Fruit fly (Drosophila melanogaster) whole organism, embryonic: ENCODE results near the gene CG3184.
A peak's percentile ranks its signal among the peaks of the same experiment; 100 is the strongest.

Experiments
- B-H2 ChIP-seq: fragments of 200-800 bp; sonication (Bioruptor generic); optimal IDR thresholded peaks from 2 replicates; lab custom pipeline; 2018; ENCODE audit warnings: missing biosample characterization, mild to moderate bottlenecking, missing genetic modification characterization
- Bteb2 ChIP-seq: fragments of 200-800 bp; sonication (Bioruptor generic); optimal IDR thresholded peaks from 2 replicates; lab custom pipeline; 2016; ENCODE audit warnings: missing biosample characterization, missing genetic modification characterization
- CG10209 ChIP-seq: fragments of 200-800 bp; sonication (Bioruptor generic); optimal IDR thresholded peaks from 3 replicates; lab custom pipeline; 2017; ENCODE audit warnings: missing biosample characterization, mild to moderate bottlenecking, missing genetic modification characterization, missing genetic modification reagents
- CG1024 ChIP-seq: fragments of 200-800 bp; sonication (Bioruptor generic); IDR thresholded peaks from 2 replicates; pipeline ENCODE4 v1.3.6; 2022; ENCODE audit warnings: missing biosample characterization, missing genetic modification characterization
- CG10959 ChIP-seq: fragments of 200-800 bp; sonication (Bioruptor generic); IDR thresholded peaks from 2 replicates; pipeline ENCODE4 v1.3.6; 2022; ENCODE audit warnings: missing biosample characterization, missing genetic modification characterization
- CG11504 ChIP-seq: fragments of 200-800 bp; sonication (Bioruptor generic); optimal IDR thresholded peaks from 3 replicates; lab custom pipeline; 2019; ENCODE audit warnings: missing biosample characterization, mild to moderate bottlenecking, missing genetic modification characterization, moderate library complexity
- CG12219 ChIP-seq: fragments of 200-800 bp; sonication (Bioruptor generic); optimal IDR thresholded peaks from 3 replicates; lab custom pipeline; 2018; ENCODE audit warnings: missing biosample characterization, mild to moderate bottlenecking, missing genetic modification characterization
- CG13424 ChIP-seq: fragments of 200-800 bp; sonication (Bioruptor generic); optimal IDR thresholded peaks from 2 replicates; lab custom pipeline; 2019; ENCODE audit warnings: missing biosample characterization, mild to moderate bottlenecking, missing genetic modification characterization, moderate library complexity
- CG13894 ChIP-seq: fragments of 200-800 bp; sonication (Bioruptor generic); optimal IDR thresholded peaks from 3 replicates; lab custom pipeline; 2018; ENCODE audit warnings: missing biosample characterization, mild to moderate bottlenecking, missing genetic modification characterization, moderate library complexity
- CG2129 ChIP-seq: fragments of 200-800 bp; sonication (Bioruptor generic); IDR thresholded peaks from 2 replicates; pipeline ENCODE4 v1.3.6; 2022; ENCODE audit warnings: missing biosample characterization, missing genetic modification characterization; ENCODE audit not compliant: partially characterized antibody
- CG31224 ChIP-seq: fragments of 200-800 bp; sonication (Bioruptor generic); IDR thresholded peaks from 2 replicates; pipeline ENCODE4 v1.3.6; 2022; ENCODE audit warnings: missing biosample characterization, missing genetic modification characterization
- CG32767 ChIP-seq: fragments of 200-800 bp; sonication (Bioruptor generic); IDR thresholded peaks from 2 replicates; pipeline ENCODE4 v1.3.6; 2022; ENCODE audit warnings: missing biosample characterization, missing genetic modification characterization
- CG3838 ChIP-seq: fragments of 200-800 bp; sonication (Bioruptor generic); optimal IDR thresholded peaks from 3 replicates; lab custom pipeline; 2016; ENCODE audit warnings: missing biosample characterization, missing genetic modification characterization
- CG5180 ChIP-seq: fragments of 200-800 bp; sonication (Bioruptor generic); optimal IDR thresholded peaks from 3 replicates; lab custom pipeline; 2017; ENCODE audit warnings: missing biosample characterization, missing genetic modification characterization, mild to moderate bottlenecking, moderate library complexity, missing genetic modification reagents
- CG6813 ChIP-seq: fragments of 200-800 bp; sonication (Bioruptor generic); optimal IDR thresholded peaks from 2 replicates; lab custom pipeline; 2017; ENCODE audit warnings: missing biosample characterization, missing genetic modification characterization, mild to moderate bottlenecking, moderate library complexity, missing genetic modification reagents
- CG7372 ChIP-seq: fragments of 200-800 bp; sonication (Bioruptor generic); IDR thresholded peaks from 2 replicates; pipeline ENCODE4 v1.3.6; 2022; ENCODE audit warnings: missing biosample characterization, missing genetic modification characterization
- CG7963 ChIP-seq: fragments of 200-800 bp; sonication (Bioruptor generic); IDR thresholded peaks from 3 replicates; pipeline ENCODE4 v1.3.6; 2022; ENCODE audit warnings: missing biosample characterization, missing genetic modification characterization; ENCODE audit not compliant: partially characterized antibody
- CG9609 ChIP-seq: fragments of 200-800 bp; sonication (Bioruptor generic); optimal IDR thresholded peaks from 3 replicates; lab custom pipeline; 2016; ENCODE audit warnings: missing biosample characterization, missing genetic modification characterization
- CG9876 ChIP-seq: fragments of 200-800 bp; sonication (Bioruptor generic); optimal IDR thresholded peaks from 2 replicates; lab custom pipeline; 2016; ENCODE audit warnings: missing biosample characterization, missing genetic modification characterization
- Dref ChIP-seq: fragments of 200-800 bp; sonication (Bioruptor generic); IDR thresholded peaks from 2 replicates; pipeline ENCODE4 v1.3.6; 2022; ENCODE audit warnings: missing biosample characterization, missing genetic modification characterization
- Lpt ChIP-seq: fragments of >200 bp; optimal IDR thresholded peaks from 2 replicates; lab custom pipeline; 2018; ENCODE audit warnings: missing biosample characterization, missing genetic modification characterization
- Max ChIP-seq: fragments of 200-800 bp; sonication (Bioruptor generic); optimal IDR thresholded peaks from 2 replicates; lab custom pipeline; 2016; ENCODE audit warnings: missing biosample characterization, mild to moderate bottlenecking, missing genetic modification characterization
- NK7.1 ChIP-seq: fragments of 200-800 bp; sonication (Bioruptor generic); optimal IDR thresholded peaks from 3 replicates; lab custom pipeline; 2016; ENCODE audit warnings: missing biosample characterization, missing genetic modification characterization
- Nf-YC ChIP-seq: fragments of 200-800 bp; optimal IDR thresholded peaks from 3 replicates; lab custom pipeline; 2019; ENCODE audit warnings: missing biosample characterization, mild to moderate bottlenecking, missing genetic modification characterization, moderate library complexity
- Oli ChIP-seq: fragments of 200-800 bp; sonication (Bioruptor generic); optimal IDR thresholded peaks from 2 replicates; lab custom pipeline; 2018; ENCODE audit warnings: missing biosample characterization, mild to moderate bottlenecking, missing genetic modification characterization, moderate library complexity
- Ptx1 ChIP-seq: fragments of 200-800 bp; sonication (Bioruptor generic); IDR thresholded peaks from 2 replicates; pipeline ENCODE4 v1.3.6; 2022; ENCODE audit warnings: missing biosample characterization, missing genetic modification characterization
- Rfx ChIP-seq: fragments of 200-800 bp; sonication (Bioruptor generic); IDR thresholded peaks from 2 replicates; pipeline ENCODE4 v1.3.6; 2022; ENCODE audit warnings: missing biosample characterization, missing genetic modification characterization
- Sry-β ChIP-seq: fragments of 200-800 bp; sonication (Bioruptor generic); optimal IDR thresholded peaks from 2 replicates; lab custom pipeline; 2018; ENCODE audit warnings: missing biosample characterization, mild to moderate bottlenecking, missing genetic modification characterization, moderate library complexity
- Xbp1 ChIP-seq: fragments of 200-800 bp; sonication (Bioruptor generic); optimal IDR thresholded peaks from 3 replicates; lab custom pipeline; 2016; ENCODE audit warnings: missing biosample characterization, mild to moderate bottlenecking, missing genetic modification characterization
- danr ChIP-seq: fragments of 200-800 bp; sonication (Bioruptor generic); IDR thresholded peaks from 2 replicates; pipeline ENCODE4 v1.3.6; 2022; ENCODE audit warnings: missing biosample characterization, missing genetic modification characterization
- dpn ChIP-seq, 2 experiments: fragments of 200-800 bp; sonication (Bioruptor generic); optimal IDR thresholded peaks; 3 replicates each; lab custom pipeline; 2016; ENCODE audit warnings: missing biosample characterization in 2 of 2, missing genetic modification characterization in 2 of 2
- emc ChIP-seq: fragments of 200-800 bp; sonication (Bioruptor generic); optimal IDR thresholded peaks from 2 replicates; lab custom pipeline; 2016; ENCODE audit warnings: missing biosample characterization, missing genetic modification characterization
- eve ChIP-seq, 2 experiments: fragments of >200 bp; optimal IDR thresholded peaks; 2 replicates each; lab custom pipeline; 2017; ENCODE audit warnings: missing biosample characterization in 2 of 2, missing genetic modification characterization in 2 of 2
- fd102C ChIP-seq: fragments of 200-800 bp; sonication (Bioruptor generic); optimal IDR thresholded peaks from 2 replicates; lab custom pipeline; 2018; ENCODE audit warnings: missing biosample characterization, mild to moderate bottlenecking, missing genetic modification characterization, moderate library complexity
- fd3F ChIP-seq: fragments of 200-800 bp; sonication (Bioruptor generic); optimal IDR thresholded peaks from 2 replicates; lab custom pipeline; 2018; ENCODE audit warnings: missing biosample characterization, mild to moderate bottlenecking, missing genetic modification characterization, moderate library complexity
- fd96Cb ChIP-seq: fragments of 200-800 bp; sonication (Bioruptor generic); optimal IDR thresholded peaks from 2 replicates; lab custom pipeline; 2018; ENCODE audit warnings: missing biosample characterization, mild to moderate bottlenecking, missing genetic modification characterization, moderate library complexity
- gsb ChIP-seq: fragments of 200-800 bp; sonication (Bioruptor generic); IDR thresholded peaks from 2 replicates; pipeline ENCODE4 v1.3.6; 2022; ENCODE audit warnings: missing biosample characterization, missing genetic modification characterization
- luna ChIP-seq: fragments of 200-800 bp; sonication (Bioruptor generic); optimal IDR thresholded peaks from 2 replicates; lab custom pipeline; 2016; ENCODE audit warnings: missing biosample characterization, missing genetic modification characterization
- maf-S ChIP-seq: fragments of 200-800 bp; sonication (Bioruptor generic); optimal IDR thresholded peaks from 2 replicates; lab custom pipeline; 2016; ENCODE audit warnings: missing biosample characterization, missing genetic modification characterization
- nerfin-1 ChIP-seq: fragments of 200-800 bp; sonication (Bioruptor generic); optimal IDR thresholded peaks from 3 replicates; lab custom pipeline; 2019; ENCODE audit warnings: missing biosample characterization, mild to moderate bottlenecking, missing genetic modification characterization, moderate library complexity
- pho ChIP-seq: fragments of 200-800 bp; sonication (Bioruptor generic); optimal IDR thresholded peaks from 2 replicates; lab custom pipeline; 2016; ENCODE audit warnings: missing biosample characterization, missing genetic modification characterization
- pzg ChIP-seq: fragments of 200-800 bp; sonication (Bioruptor generic); optimal IDR thresholded peaks from 3 replicates; lab custom pipeline; 2018; ENCODE audit warnings: missing biosample characterization, mild to moderate bottlenecking, missing genetic modification characterization, moderate library complexity
- sd ChIP-seq: fragments of 200-800 bp; sonication (Bioruptor generic); optimal IDR thresholded peaks from 3 replicates; lab custom pipeline; 2018; ENCODE audit warnings: missing biosample characterization, mild to moderate bottlenecking, missing genetic modification characterization, moderate library complexity
- sima ChIP-seq: fragments of 200-800 bp; sonication (Bioruptor generic); optimal IDR thresholded peaks from 2 replicates; lab custom pipeline; 2016; ENCODE audit warnings: missing biosample characterization, missing genetic modification characterization
- sr ChIP-seq: fragments of 200-800 bp; sonication (Bioruptor generic); IDR thresholded peaks from 3 replicates; pipeline ENCODE4 v1.3.6; 2022; ENCODE audit warnings: missing biosample characterization, missing genetic modification characterization
- sug ChIP-seq: fragments of 200-800 bp; optimal IDR thresholded peaks from 2 replicates; lab custom pipeline; 2019; ENCODE audit warnings: missing biosample characterization, mild to moderate bottlenecking, missing genetic modification characterization, moderate library complexity
- trem ChIP-seq: fragments of 200-800 bp; optimal IDR thresholded peaks from 3 replicates; lab custom pipeline; 2019; ENCODE audit warnings: missing biosample characterization, mild to moderate bottlenecking, missing genetic modification characterization, moderate library complexity
- zen ChIP-seq: fragments of 200-800 bp; sonication (Bioruptor generic); optimal IDR thresholded peaks from 3 replicates; lab custom pipeline; 2018; ENCODE audit warnings: missing biosample characterization, mild to moderate bottlenecking, missing genetic modification characterization, moderate library complexity
- zf30C ChIP-seq: fragments of 200-800 bp; sonication (Bioruptor generic); optimal IDR thresholded peaks from 3 replicates; lab custom pipeline; 2018; ENCODE audit warnings: missing biosample characterization, mild to moderate bottlenecking, missing genetic modification characterization

The CG3184 gene

dm6 chrX:6656023-6656594 is 32.5 kb downstream of the CG3184 start (continued):
- TF ChIP-seq zf30C (GFP tag; lab: Kevin White, UChicago), result peak; percentile 84
- peak; percentile 84 for TF ChIP-seq fd96Cb
- no peak for TF ChIP-seq Sry-β (GFP tag; lab: Kevin White, UChicago)
- no peak for TF ChIP-seq sr
- peak; percentile 92 for TF ChIP-seq CG11504 (tag; lab: Kevin White, UChicago)
- peak; percentile 68; the same call in 1 of the 2 replicates for TF ChIP-seq CG32767 (GFP tag; lab: Robert Waterston, UW)
- TF ChIP-seq CG12219 (GFP tag; lab: Kevin White, UChicago), result peak; percentile 79
- peak; percentile 17 for TF ChIP-seq B-H2 (GFP tag; lab: Kevin White, UChicago)
- TF ChIP-seq sug (tag; lab: Kevin White, UChicago), result peak; percentile 67
- TF ChIP-seq CG7372 (GFP tag; lab: Robert Waterston, UW), result peak; percentile 78
- peak; percentile 49 for TF ChIP-seq CG13894 (tag; lab: Kevin White, UChicago)
- peak; percentile 73 for TF ChIP-seq CG5180 (GFP tag; lab: Kevin White, UChicago)
- peak; percentile 80 for TF ChIP-seq pho (GFP tag; lab: Kevin White, UChicago)
- TF ChIP-seq Dref (GFP tag; lab: Robert Waterston, UW), result 0 out of 2 replicates have a peak, but pooled peaks have one; percentile 18
- TF ChIP-seq maf-S (GFP tag; lab: Kevin White, UChicago), result peak; percentile 75
- peak; percentile 66 for TF ChIP-seq sima
- TF ChIP-seq Nf-YC (tag; lab: Kevin White, UChicago), result peak; percentile 72
- TF ChIP-seq nerfin-1 (tag; lab: Kevin White, UChicago), result peak; percentile 70
- peak; percentile 59 for TF ChIP-seq emc (GFP tag; lab: Kevin White, UChicago)
- TF ChIP-seq pzg, result no peak
- TF ChIP-seq CG9876 (GFP tag; lab: Kevin White, UChicago), result peak; percentile 65
- peak; percentile 83 to 87 for TF ChIP-seq dpn (GFP tag; optimal IDR thresholded peaks at IDR 0.05; lab: Kevin White, UChicago)
- TF ChIP-seq zen (tag; lab: Kevin White, UChicago), result peak; percentile 80
- peak; percentile 86 for TF ChIP-seq Ptx1 (GFP tag; lab: Robert Waterston, UW)
- peak; percentile 51; the same call in 1 of the 2 replicates for TF ChIP-seq CG10959 (GFP tag; lab: Robert Waterston, UW)
- TF ChIP-seq danr (GFP tag; lab: Robert Waterston, UW), result peak; percentile 72
- peak; percentile 85 for TF ChIP-seq CG13424 (tag; lab: Kevin White, UChicago)
- TF ChIP-seq sd, result no peak
- TF ChIP-seq CG6813, result peak; percentile 78
- no peak for TF ChIP-seq CG7963
- TF ChIP-seq Xbp1 (GFP tag; lab: Kevin White, UChicago), result peak; percentile 87
- peak; percentile 90 for TF ChIP-seq Oli (tag; lab: Kevin White, UChicago)
- no peak for TF ChIP-seq Lpt (GFP tag; lab: Kevin White, UChicago)
- TF ChIP-seq CG1024, result peak; percentile 45; the same call in 1 of the 2 replicates
- peak; percentile 78 for TF ChIP-seq Bteb2 (GFP tag; lab: Kevin White, UChicago)
- peak; percentile 99 for TF ChIP-seq CG31224 (GFP tag; lab: Robert Waterston, UW)
- TF ChIP-seq CG10209 (GFP tag; lab: Kevin White, UChicago), result peak; percentile 85
- TF ChIP-seq gsb (GFP tag; lab: Robert Waterston, UW), result peak; percentile 45; the same call in 1 of the 2 replicates
- TF ChIP-seq fd102C (GFP tag; lab: Kevin White, UChicago), result peak; percentile 17
- TF ChIP-seq trem (tag; lab: Kevin White, UChicago), result peak; percentile 56
- peak; percentile 39 for TF ChIP-seq luna (GFP tag; lab: Kevin White, UChicago)
- TF ChIP-seq NK7.1 (GFP tag; lab: Kevin White, UChicago), result peak; percentile 70
- peak; percentile 78 for TF ChIP-seq fd3F (GFP tag; lab: Kevin White, UChicago)
- TF ChIP-seq CG9609 (GFP tag; lab: Kevin White, UChicago), result peak; percentile 83
- peak; percentile 75 for TF ChIP-seq Max (GFP tag; lab: Kevin White, UChicago)
- TF ChIP-seq eve (GFP tag; optimal IDR thresholded peaks at IDR 0.05; lab: Kevin White, UChicago), result peak in 1 of 2 experiments; percentile 42
- peak; percentile 86 for TF ChIP-seq Rfx
- TF ChIP-seq CG2129 (GFP tag; lab: Robert Waterston, UW), result no peak
- peak; percentile 26 for TF ChIP-seq CG3838 (GFP tag; lab: Kevin White, UChicago)
